Worm (Caenorhabditis elegans): ENCODE data around the gene ZK105.8.

ce11 chrV:7775226-7775625 is 50.9 kb downstream of the ZK105.8 start:
- TF ChIP-seq unc-130 (GFP tag; optimal IDR thresholded peaks at IDR 0.05), result no peak
- no peak for TF ChIP-seq ztf-26 (tag; optimal IDR thresholded peaks at IDR 0.05)
- no peak for TF ChIP-seq unc-62 (GFP tag; optimal IDR thresholded peaks at IDR 0.05)
- no peak for TF ChIP-seq dpl-1 (GFP tag; optimal IDR thresholded peaks at IDR 0.05)
- TF ChIP-seq ZK185.1 (tag; optimal IDR thresholded peaks at IDR 0.05; ENCODE audit: poor library complexity, severe bottlenecking), result no peak
- no peak for TF ChIP-seq attf-3 (GFP tag; conservative IDR thresholded peaks at IDR 0.05)
- TF ChIP-seq nhr-80 (tag; optimal IDR thresholded peaks at IDR 0.05), result no peak
- TF ChIP-seq F57A8.1 (GFP tag; optimal IDR thresholded peaks at IDR 0.05), result no peak
- TF ChIP-seq efl-1 (GFP tag; optimal IDR thresholded peaks at IDR 0.05), result no peak
- no peak for TF ChIP-seq hlh-26 (GFP tag; conservative IDR thresholded peaks at IDR 0.05)
- TF ChIP-seq hmg-20 (GFP tag; IDR thresholded peaks at IDR 0.05), result no peak
- TF ChIP-seq Y56A3A.18 (GFP tag; IDR thresholded peaks at IDR 0.05), result no peak
- no peak for TF ChIP-seq snpc-1.3 (tag; optimal IDR thresholded peaks at IDR 0.05; ENCODE audit: insufficient read depth)
- no peak for TF ChIP-seq C17E4.6 (GFP tag; IDR thresholded peaks at IDR 0.05)
